Worm (Caenorhabditis elegans) whole organism, L4 larva: ENCODE measurements around the gene mex-6.

Experiments used
- D1046.2 ChIP-seq: fragments of 200-800 bp; sonication (Bioruptor generic); IDR thresholded peaks from 2 replicates; pipeline ENCODE4 v1.3.6; 2022; ENCODE audit warnings: missing genetic modification characterization, missing compliant biosample characterization
- F10B5.3 ChIP-seq: sonication (generic microtip); optimal IDR thresholded peaks from 2 replicates; lab custom pipeline; 2016; ENCODE audit warnings: mild to moderate bottlenecking, missing genetic modification characterization, missing compliant biosample characterization
- F44E2.7 ChIP-seq: fragments of 200-800 bp; sonication (Bioruptor generic); IDR thresholded peaks from 2 replicates; pipeline ENCODE4 v2.1.2; 2022; ENCODE audit warnings: missing genetic modification characterization, missing compliant biosample characterization
- F49E8.2 ChIP-seq: sonication (generic microtip); optimal IDR thresholded peaks from 2 replicates; lab custom pipeline; 2016; ENCODE audit warnings: missing compliant biosample characterization, mild to moderate bottlenecking, missing genetic modification characterization, borderline replicate concordance
- R02D3.7 ChIP-seq: fragments of 150-350 bp; sonication (generic microtip); optimal IDR thresholded peaks from 3 replicates; lab custom pipeline; 2014; ENCODE audit warnings: missing biosample characterization, missing genetic modification characterization
- T20F7.1 ChIP-seq: fragments of 200-800 bp; sonication (Bioruptor generic); optimal IDR thresholded peaks from 2 replicates; lab custom pipeline; 2018; ENCODE audit warnings: mild to moderate bottlenecking, missing genetic modification characterization, missing compliant biosample characterization
- Y105C5A.15 ChIP-seq: fragments of 200-800 bp; sonication (Bioruptor generic); IDR thresholded peaks from 2 replicates; pipeline ENCODE4 v1.3.6; 2022; ENCODE audit warnings: missing genetic modification characterization, missing compliant biosample characterization
- Y5F2A.4 ChIP-seq: fragments of 200-800 bp; sonication (Bioruptor generic); optimal IDR thresholded peaks from 2 replicates; lab custom pipeline; 2018; ENCODE audit warnings: mild to moderate bottlenecking, missing genetic modification characterization, missing compliant biosample characterization
- Y75B8A.6 ChIP-seq: fragments of 200-800 bp; sonication (Bioruptor generic); IDR thresholded peaks from 2 replicates; pipeline ENCODE4 v1.3.6; 2022; ENCODE audit warnings: missing genetic modification reagents, missing genetic modification characterization, missing compliant biosample characterization
- aha-1 ChIP-seq: fragments of 150-350 bp; peaks from one replicate; lab custom pipeline; 2014; ENCODE audit warnings: missing biosample characterization, missing genetic modification characterization
- attf-4 ChIP-seq: sonication (generic microtip); optimal IDR thresholded peaks from 3 replicates; lab custom pipeline; 2017; ENCODE audit warnings: missing biosample characterization, missing genetic modification characterization
- ceh-44 ChIP-seq: fragments of 200-800 bp; sonication (Bioruptor generic); IDR thresholded peaks from 2 replicates; pipeline ENCODE4 v1.3.6; 2022; ENCODE audit warnings: missing genetic modification reagents, missing genetic modification characterization, missing compliant biosample characterization
- cey-2 ChIP-seq: sonication (generic microtip); optimal IDR thresholded peaks from 3 replicates; lab custom pipeline; 2017; ENCODE audit warnings: missing genetic modification characterization, mild to moderate bottlenecking, missing compliant biosample characterization, antibody characterized with exemption, borderline replicate concordance; ENCODE audit not compliant: insufficient read depth
- dpl-1 ChIP-seq: fragments of 150-350 bp; optimal IDR thresholded peaks from 2 replicates; lab custom pipeline; 2014; ENCODE audit warnings: missing biosample characterization, missing genetic modification reagents, missing genetic modification characterization
- dve-1 ChIP-seq: sonication (generic microtip); optimal IDR thresholded peaks from 2 replicates; lab custom pipeline; 2017; ENCODE audit warnings: antibody characterized with exemption, mild to moderate bottlenecking, missing genetic modification characterization, missing compliant biosample characterization; ENCODE audit not compliant: insufficient read depth
- egl-27 ChIP-seq: sonication (generic microtip); optimal IDR thresholded peaks from 3 replicates; lab custom pipeline; 2017; ENCODE audit warnings: missing biosample characterization, missing genetic modification reagents, missing genetic modification characterization
- egl-43 ChIP-seq: fragments of 200-800 bp; sonication (Bioruptor generic); IDR thresholded peaks from 2 replicates; pipeline ENCODE4 v1.3.6; 2022; ENCODE audit warnings: missing genetic modification reagents, missing genetic modification characterization, missing compliant biosample characterization
- fos-1 ChIP-seq: fragments of 150-350 bp; optimal IDR thresholded peaks from 2 replicates; lab custom pipeline; 2014; ENCODE audit warnings: missing biosample characterization, missing genetic modification characterization
- gei-8 ChIP-seq: fragments of 200-800 bp; sonication (Bioruptor generic); optimal IDR thresholded peaks from 2 replicates; lab custom pipeline; 2018; ENCODE audit warnings: mild to moderate bottlenecking, missing genetic modification characterization, missing compliant biosample characterization
- lin-15B ChIP-seq: fragments of 150-350 bp; sonication (generic microtip); optimal IDR thresholded peaks from 3 replicates; lab custom pipeline; 2014; ENCODE audit warnings: missing biosample characterization, missing genetic modification characterization
- lir-3 ChIP-seq: sonication (generic microtip); optimal IDR thresholded peaks from 2 replicates; lab custom pipeline; 2016; ENCODE audit warnings: mild to moderate bottlenecking, missing genetic modification characterization, missing compliant biosample characterization
- madf-9 ChIP-seq: fragments of 200-800 bp; sonication (Bioruptor generic); conservative IDR thresholded peaks from 2 replicates; pipeline ENCODE4 v1.3.6; 2022; ENCODE audit warnings: missing genetic modification reagents, missing genetic modification characterization, missing compliant biosample characterization
- mdl-1 ChIP-seq, 2 experiments: fragments of 150-350 bp in 1 of 2; sonication (generic microtip) in 1 of 2; optimal IDR thresholded peaks; 2 replicates each; lab custom pipeline; 2014 to 2017; ENCODE audit warnings: missing biosample characterization in 2 of 2, missing genetic modification characterization in 2 of 2
- mdt-29 ChIP-seq: fragments of 200-800 bp; sonication (Bioruptor generic); IDR thresholded peaks from 2 replicates; pipeline ENCODE4 v1.3.6; 2022; ENCODE audit warnings: missing genetic modification reagents, missing genetic modification characterization, missing compliant biosample characterization
- mes-2 ChIP-seq: sonication (generic microtip); optimal IDR thresholded peaks from 2 replicates; lab custom pipeline; 2016; ENCODE audit warnings: missing genotype, mild to moderate bottlenecking, missing genetic modification characterization, missing compliant biosample characterization; ENCODE audit not compliant: poor library complexity, severe bottlenecking
- nhr-48 ChIP-seq: sonication (generic microtip); optimal IDR thresholded peaks from 2 replicates; lab custom pipeline; 2016; ENCODE audit warnings: mild to moderate bottlenecking, missing genetic modification characterization, missing compliant biosample characterization
- nhr-77 ChIP-seq: fragments of 150-350 bp; optimal IDR thresholded peaks from 2 replicates; lab custom pipeline; 2014; ENCODE audit warnings: missing biosample characterization, missing genetic modification characterization
- php-3 ChIP-seq: fragments of 200-800 bp; sonication (Bioruptor generic); IDR thresholded peaks from 2 replicates; pipeline ENCODE4 v1.3.6; 2022; ENCODE audit warnings: missing genetic modification reagents, missing genetic modification characterization, missing compliant biosample characterization
- rbr-2 ChIP-seq: sonication (generic microtip); optimal IDR thresholded peaks from 2 replicates; lab custom pipeline; 2016; ENCODE audit warnings: missing genotype, missing genetic modification characterization, missing compliant biosample characterization
- skn-1 ChIP-seq: fragments of 150-350 bp; optimal IDR thresholded peaks from 2 replicates; lab custom pipeline; 2014; ENCODE audit warnings: missing biosample characterization, missing genetic modification characterization
- spr-1 ChIP-seq: sonication (generic microtip); optimal IDR thresholded peaks from 2 replicates; lab custom pipeline; 2016; ENCODE audit warnings: mild to moderate bottlenecking, missing genetic modification characterization, missing compliant biosample characterization
- spr-3 ChIP-seq: fragments of 200-800 bp; sonication (Bioruptor generic); optimal IDR thresholded peaks from 2 replicates; lab custom pipeline; 2018; ENCODE audit warnings: mild to moderate bottlenecking, missing genetic modification characterization, missing compliant biosample characterization
- tra-1 ChIP-seq: fragments of 200-800 bp; sonication (Bioruptor generic); IDR thresholded peaks from 2 replicates; pipeline ENCODE4 v1.3.6; 2022; ENCODE audit warnings: missing genetic modification reagents, missing genetic modification characterization, missing compliant biosample characterization
- unc-39 ChIP-seq: sonication (generic microtip); optimal IDR thresholded peaks from 2 replicates; lab custom pipeline; 2017; ENCODE audit warnings: missing biosample characterization, missing genetic modification characterization
- unc-62 ChIP-seq, 3 experiments: fragments of 150-350 bp in 1 of 3; sonication (generic microtip); optimal IDR thresholded peaks in 2 of 3; peaks in 1 of 3; 1 replicate in 1 of 3; 2 replicates in 2 of 3; lab custom pipeline; 2014 to 2017; ENCODE audit warnings: missing biosample characterization in 3 of 3, missing genetic modification characterization in 3 of 3, missing genetic modification reagents in 3 of 3, missing genotype in 1 of 3
- zag-1 ChIP-seq: fragments of 150-350 bp; optimal IDR thresholded peaks from 2 replicates; lab custom pipeline; 2014; ENCODE audit warnings: missing biosample characterization, missing genetic modification characterization
- zfp-3 ChIP-seq: fragments of 200-800 bp; sonication (Bioruptor generic); conservative IDR thresholded peaks from 2 replicates; pipeline ENCODE4 v1.3.6; 2022; ENCODE audit warnings: missing genetic modification reagents, missing genetic modification characterization, missing compliant biosample characterization

Gene mex-6

ce11 chrII:9542785-9543184 is 18.8 kb downstream of the mex-6 start, which contains the start of gene sra-4:
Gene sra-4 (minus strand): TSS chrII:9542885.
- no peak for TF ChIP-seq nhr-77 (tag; lab: Kevin White, UChicago)
- TF ChIP-seq lir-3: no peak
- TF ChIP-seq attf-4 (tag; lab: Kevin White, UChicago): no peak
- no peak for TF ChIP-seq ceh-44
- TF ChIP-seq aha-1 (tag; lab: Kevin White, UChicago): no peak
- no peak for TF ChIP-seq dpl-1 (GFP tag; lab: Kevin White, UChicago)
- TF ChIP-seq mes-2 (tag; lab: Kevin White, UChicago): no peak
- TF ChIP-seq egl-27: no peak
- TF ChIP-seq tra-1 (GFP tag; lab: Robert Waterston, UW): no peak
- TF ChIP-seq zfp-3: no peak
- TF ChIP-seq cey-2 (tag; lab: Kevin White, UChicago): no peak
- no peak for TF ChIP-seq dve-1
- no peak for TF ChIP-seq skn-1
- TF ChIP-seq unc-39 (tag; lab: Kevin White, UChicago): no peak
- TF ChIP-seq fos-1 (tag; lab: Kevin White, UChicago): no peak
- TF ChIP-seq spr-1 (tag; lab: Kevin White, UChicago): no peak
- TF ChIP-seq D1046.2 (GFP tag; lab: Robert Waterston, UW): no peak
- no peak for TF ChIP-seq T20F7.1 (GFP tag; lab: Kevin White, UChicago)

- TF ChIP-seq mdl-1 (tag; optimal IDR thresholded peaks at IDR 0.05; lab: Kevin White, UChicago) (no peak), Y105C5A.15 (GFP tag; lab: Robert Waterston, UW) (no peak), egl-43 (no peak), Y75B8A.6 (GFP tag; lab: Robert Waterston, UW) (no peak), T20F7.1 (GFP tag; lab: Kevin White, UChicago) (no peak), aha-1 (tag; lab: Kevin White, UChicago) (peak; percentile 8)
Observed at ce11 chrII:9544386-9544785, 20.4 kb downstream of the mex-6 start, which contains the start of gene sra-7. Gene sra-7 (plus strand): TSS chrII:9544686.

- TF ChIP-seq attf-4 (tag; lab: Kevin White, UChicago) (no peak), F49E8.2 (no peak), madf-9 (GFP tag; lab: Robert Waterston, UW) (no peak), rbr-2 (tag; lab: Kevin White, UChicago) (no peak), R02D3.7 (tag; lab: Kevin White, UChicago) (no peak), Y5F2A.4 (no peak)
Observed at ce11 chrII:9550718-9551117, 26.7 kb downstream of the mex-6 start, which contains the start of gene sra-6. Gene sra-6 (minus strand): TSS chrII:9550818.

ce11 chrII:9551536-9551935 is 27.6 kb downstream of the mex-6 start, which contains the start of gene F35H8.12:
Gene F35H8.12 (plus strand): TSS chrII:9551836.
- TF ChIP-seq T20F7.1 (GFP tag; lab: Kevin White, UChicago): no peak
- no peak for TF ChIP-seq php-3
- TF ChIP-seq unc-62 (GFP tag; optimal IDR thresholded peaks at IDR 0.05 in 1 of 2; lab: Kevin White, UChicago): no peak
- TF ChIP-seq unc-62 (tag; optimal IDR thresholded peaks at IDR 0.05; lab: Kevin White, UChicago): no peak
- no peak for TF ChIP-seq gei-8 (GFP tag; lab: Kevin White, UChicago)
- TF ChIP-seq zag-1 (tag; lab: Kevin White, UChicago): no peak
- TF ChIP-seq lin-15B: no peak
- no peak for TF ChIP-seq spr-3 (GFP tag; lab: Kevin White, UChicago)
- no peak for TF ChIP-seq mdt-29
- no peak for TF ChIP-seq F44E2.7
- TF ChIP-seq F10B5.3 (tag; lab: Kevin White, UChicago): no peak
- TF ChIP-seq nhr-48 (tag; lab: Kevin White, UChicago): no peak
- no peak for TF ChIP-seq madf-9 (GFP tag; lab: Robert Waterston, UW)
- TF ChIP-seq, all 104 proteins: peak for 0
